Fruit fly (Drosophila melanogaster) whole organism, adult: ENCODE data around the gene Pat1.

ENCODE experiments used
- CG12768 ChIP-seq: fragments of 200-800 bp; sonication (Bioruptor generic); optimal IDR thresholded peaks from 2 replicates; lab custom pipeline; 2017; ENCODE audit warnings: missing biosample characterization, missing genetic modification characterization, mild to moderate bottlenecking, moderate library complexity, missing genetic modification reagents
- CG14711 ChIP-seq: fragments of 200-800 bp; sonication (Bioruptor generic); optimal IDR thresholded peaks from 2 replicates; lab custom pipeline; 2018; ENCODE audit warnings: missing biosample characterization, mild to moderate bottlenecking, missing genetic modification characterization, moderate library complexity
- CG5204 ChIP-seq: fragments of 200-800 bp; sonication (Bioruptor generic); optimal IDR thresholded peaks from 2 replicates; lab custom pipeline; 2016; ENCODE audit warnings: missing biosample characterization, missing genetic modification characterization
- Crg-1 ChIP-seq: fragments of 200-800 bp; sonication (Bioruptor generic); optimal IDR thresholded peaks from 2 replicates; lab custom pipeline; 2016; ENCODE audit warnings: missing biosample characterization, missing genetic modification characterization
- Mnt ChIP-seq: fragments of 200-800 bp; sonication (Bioruptor generic); optimal IDR thresholded peaks from 2 replicates; lab custom pipeline; 2016; ENCODE audit warnings: missing biosample characterization, mild to moderate bottlenecking, missing genetic modification characterization
- kay ChIP-seq: fragments of 200-800 bp; sonication (Bioruptor generic); peaks from one replicate; lab custom pipeline; 2016; ENCODE audit warnings: missing biosample characterization, missing genetic modification characterization, borderline replicate concordance
- pad ChIP-seq: fragments of 200-800 bp; sonication (Bioruptor generic); optimal IDR thresholded peaks from 3 replicates; lab custom pipeline; 2017; ENCODE audit warnings: missing biosample characterization, missing genetic modification characterization, mild to moderate bottlenecking, moderate library complexity, missing genetic modification reagents
- tj ChIP-seq: fragments of 200-800 bp; sonication (Bioruptor generic); optimal IDR thresholded peaks from 3 replicates; lab custom pipeline; 2017; ENCODE audit warnings: missing biosample characterization, mild to moderate bottlenecking, missing genetic modification characterization, moderate library complexity

- no peak for TF ChIP-seq CG12768 (GFP tag; lab: Kevin White, UChicago)
- no peak for TF ChIP-seq kay (GFP tag; lab: Kevin White, UChicago)
- TF ChIP-seq CG5204 (GFP tag; lab: Kevin White, UChicago), result no peak
- TF ChIP-seq Mnt (GFP tag; lab: Kevin White, UChicago), result no peak
- no peak for TF ChIP-seq pad (GFP tag; lab: Kevin White, UChicago)
- no peak for TF ChIP-seq tj (GFP tag; lab: Kevin White, UChicago)
- TF ChIP-seq Crg-1 (GFP tag; lab: Kevin White, UChicago), result no peak
- TF ChIP-seq CG14711, result no peak
Observed at dm6 chrX:6611831-6612230, 21.3 kb downstream of the Pat1 start.
